Worm (Caenorhabditis elegans) whole organism, late embryonic: ENCODE measurements around the gene ZK353.4.

Experiments used
- fax-1 ChIP-seq: sonication (generic microtip); optimal IDR thresholded peaks from 2 replicates; lab custom pipeline; 2016; ENCODE audit warnings: missing genotype, missing genetic modification characterization, missing compliant biosample characterization
- fkh-10 ChIP-seq: fragments of 150-350 bp; optimal IDR thresholded peaks from 2 replicates; lab custom pipeline; 2014; ENCODE audit warnings: missing biosample characterization, missing genetic modification reagents, missing genetic modification characterization
- pha-4 ChIP-seq: fragments of 150-350 bp; optimal IDR thresholded peaks from 2 replicates; lab custom pipeline; 2018; ENCODE audit warnings: missing biosample characterization, missing genetic modification reagents, missing genetic modification characterization
- sox-4 ChIP-seq: sonication (generic microtip); optimal IDR thresholded peaks from 2 replicates; lab custom pipeline; 2017; ENCODE audit warnings: mild to moderate bottlenecking, missing genetic modification characterization, inconsistent platforms, missing compliant biosample characterization

ce11 chrIII:8402633-8403032 is 13.2 kb upstream of the ZK353.4 start:
- TF ChIP-seq fkh-10 (GFP tag; lab: Kevin White, UChicago) (no peak), sox-4 (no peak), pha-4 (no peak), fax-1 (tag; lab: Kevin White, UChicago) (no peak)
